Fruit fly (Drosophila melanogaster) whole organism, embryonic: ENCODE results near the gene Desat1.

Experiments
- CG10565 ChIP-seq: fragments of 200-800 bp; sonication (Bioruptor generic); optimal IDR thresholded peaks from 3 replicates; lab custom pipeline; 2016; ENCODE audit warnings: missing biosample characterization, mild to moderate bottlenecking, missing genetic modification characterization
- CG11695 ChIP-seq: fragments of 200-800 bp; sonication (Bioruptor generic); IDR thresholded peaks from 3 replicates; pipeline ENCODE4 v1.3.6; 2022; ENCODE audit warnings: missing biosample characterization, missing genetic modification characterization
- CG11723 ChIP-seq: fragments of 200-800 bp; sonication (Bioruptor generic); optimal IDR thresholded peaks from 2 replicates; lab custom pipeline; 2017; ENCODE audit warnings: missing biosample characterization, mild to moderate bottlenecking, missing genetic modification characterization
- CG12104 ChIP-seq: fragments of 200-800 bp; sonication (Bioruptor generic); optimal IDR thresholded peaks from 3 replicates; lab custom pipeline; 2016; ENCODE audit warnings: missing biosample characterization, missing genetic modification characterization
- CG12219 ChIP-seq: fragments of 200-800 bp; sonication (Bioruptor generic); optimal IDR thresholded peaks from 3 replicates; lab custom pipeline; 2018; ENCODE audit warnings: missing biosample characterization, mild to moderate bottlenecking, missing genetic modification characterization
- CG1233 ChIP-seq: fragments of 200-800 bp; sonication (Bioruptor generic); optimal IDR thresholded peaks from 4 replicates; lab custom pipeline; 2018; ENCODE audit warnings: missing biosample characterization, mild to moderate bottlenecking, missing genetic modification characterization
- CG13296 ChIP-seq: fragments of 200-800 bp; sonication (Bioruptor generic); optimal IDR thresholded peaks from 3 replicates; lab custom pipeline; 2018; ENCODE audit warnings: missing biosample characterization, mild to moderate bottlenecking, missing genetic modification characterization
- CG14441 ChIP-seq: fragments of 200-800 bp; sonication (Bioruptor generic); IDR thresholded peaks from 2 replicates; pipeline ENCODE4 v1.3.6; 2022; ENCODE audit warnings: missing biosample characterization, missing genetic modification characterization
- CG15073 ChIP-seq: fragments of 200-800 bp; sonication (Bioruptor generic); optimal IDR thresholded peaks from 2 replicates; lab custom pipeline; 2016; ENCODE audit warnings: missing biosample characterization, missing genetic modification characterization
- CG16779 ChIP-seq: fragments of 200-800 bp; sonication (Bioruptor generic); IDR thresholded peaks from 2 replicates; pipeline ENCODE4 v1.3.6; 2022; ENCODE audit warnings: missing biosample characterization, missing genetic modification characterization
- CG18619 ChIP-seq: fragments of 200-800 bp; sonication (Bioruptor generic); optimal IDR thresholded peaks from 3 replicates; lab custom pipeline; 2017; ENCODE audit warnings: missing biosample characterization, mild to moderate bottlenecking, missing genetic modification characterization
- CG18764 ChIP-seq: fragments of 200-800 bp; sonication (Bioruptor generic); optimal IDR thresholded peaks from 3 replicates; lab custom pipeline; 2016; ENCODE audit warnings: missing biosample characterization, missing genetic modification characterization
- CG4282 ChIP-seq: fragments of 200-800 bp; sonication (Bioruptor generic); optimal IDR thresholded peaks from 2 replicates; lab custom pipeline; 2016; ENCODE audit warnings: missing biosample characterization, missing genetic modification characterization
- CG6254 ChIP-seq: fragments of 200-800 bp; sonication (Bioruptor generic); optimal IDR thresholded peaks from 3 replicates; lab custom pipeline; 2017; ENCODE audit warnings: mild to moderate bottlenecking, missing biosample characterization, missing genetic modification reagents, missing genetic modification characterization
- CG7839 ChIP-seq: fragments of 200-800 bp; sonication (Bioruptor generic); optimal IDR thresholded peaks from 3 replicates; lab custom pipeline; 2018; ENCODE audit warnings: missing biosample characterization, mild to moderate bottlenecking, missing genetic modification characterization, moderate library complexity
- CG8089 ChIP-seq: fragments of 200-800 bp; sonication (Bioruptor generic); optimal IDR thresholded peaks from 3 replicates; lab custom pipeline; 2016; ENCODE audit warnings: missing biosample characterization, missing genetic modification characterization
- CG8765 ChIP-seq: fragments of 200-800 bp; sonication (Bioruptor generic); IDR thresholded peaks from 2 replicates; pipeline ENCODE4 v1.3.6; 2022; ENCODE audit warnings: missing biosample characterization, missing genetic modification characterization
- CTCF ChIP-seq: fragments of 200-800 bp; sonication (Bioruptor generic); optimal IDR thresholded peaks from 2 replicates; lab custom pipeline; 2017; ENCODE audit warnings: missing biosample characterization, mild to moderate bottlenecking, missing genetic modification characterization, moderate library complexity
- Dek ChIP-seq: fragments of 200-800 bp; sonication (Bioruptor generic); optimal IDR thresholded peaks from 3 replicates; lab custom pipeline; 2019; ENCODE audit warnings: missing biosample characterization, mild to moderate bottlenecking, missing genetic modification characterization, moderate library complexity
- Dfd ChIP-seq, 2 experiments: fragments of >200 bp; optimal IDR thresholded peaks; 2 replicates each; lab custom pipeline; 2017; ENCODE audit warnings: missing biosample characterization in 2 of 2, missing genetic modification characterization in 2 of 2
- Drgx ChIP-seq: fragments of 200-800 bp; sonication (Bioruptor generic); IDR thresholded peaks from 2 replicates; pipeline ENCODE4 v1.3.6; 2022; ENCODE audit warnings: missing biosample characterization, missing genetic modification characterization
- Fer1 ChIP-seq: fragments of 200-800 bp; sonication (Bioruptor generic); optimal IDR thresholded peaks from 2 replicates; lab custom pipeline; 2017; ENCODE audit warnings: missing biosample characterization, mild to moderate bottlenecking, missing genetic modification characterization
- H15 ChIP-seq: fragments of 200-800 bp; sonication (Bioruptor generic); IDR thresholded peaks from 3 replicates; pipeline ENCODE4 v1.3.6; 2022; ENCODE audit warnings: missing biosample characterization, missing genetic modification characterization
- HLHmδ ChIP-seq: fragments of 200-800 bp; sonication (Bioruptor generic); optimal IDR thresholded peaks from 2 replicates; lab custom pipeline; 2018; ENCODE audit warnings: missing biosample characterization, mild to moderate bottlenecking, missing genetic modification characterization, moderate library complexity
- Lpt ChIP-seq: fragments of >200 bp; optimal IDR thresholded peaks from 2 replicates; lab custom pipeline; 2018; ENCODE audit warnings: missing biosample characterization, missing genetic modification characterization
- MESR4 ChIP-seq: fragments of 200-800 bp; sonication (Bioruptor generic); optimal IDR thresholded peaks from 2 replicates; lab custom pipeline; 2018; ENCODE audit warnings: missing biosample characterization, mild to moderate bottlenecking, missing genetic modification characterization, moderate library complexity
- NC2α ChIP-seq: fragments of 200-800 bp; sonication (Bioruptor generic); optimal IDR thresholded peaks from 2 replicates; lab custom pipeline; 2016; ENCODE audit warnings: missing biosample characterization, missing genetic modification characterization
- Neu2 ChIP-seq: fragments of 200-800 bp; sonication (Bioruptor generic); optimal IDR thresholded peaks from 3 replicates; lab custom pipeline; 2016; ENCODE audit warnings: missing biosample characterization, missing genetic modification characterization, borderline replicate concordance
- Ptx1 ChIP-seq: fragments of 200-800 bp; sonication (Bioruptor generic); IDR thresholded peaks from 2 replicates; pipeline ENCODE4 v1.3.6; 2022; ENCODE audit warnings: missing biosample characterization, missing genetic modification characterization
- Sox100B ChIP-seq: fragments of 200-800 bp; sonication (Bioruptor generic); optimal IDR thresholded peaks from 3 replicates; lab custom pipeline; 2018; ENCODE audit warnings: missing biosample characterization, mild to moderate bottlenecking, missing genetic modification characterization
- Sry-β ChIP-seq: fragments of 200-800 bp; sonication (Bioruptor generic); optimal IDR thresholded peaks from 2 replicates; lab custom pipeline; 2018; ENCODE audit warnings: missing biosample characterization, mild to moderate bottlenecking, missing genetic modification characterization, moderate library complexity
- Stat92E ChIP-seq, 3 experiments: fragments of >200 bp in 2 of 3; fragments of 200-800 bp in 1 of 3; sonication (Bioruptor generic) in 1 of 3; optimal IDR thresholded peaks; 2 replicates each; lab custom pipeline; 2017 to 2019; ENCODE audit warnings: missing biosample characterization in 3 of 3, missing genetic modification characterization in 3 of 3, mild to moderate bottlenecking in 1 of 3, moderate library complexity in 1 of 3
- Xbp1 ChIP-seq: fragments of 200-800 bp; sonication (Bioruptor generic); optimal IDR thresholded peaks from 3 replicates; lab custom pipeline; 2016; ENCODE audit warnings: missing biosample characterization, mild to moderate bottlenecking, missing genetic modification characterization
- abd-A ChIP-seq: fragments of 200-800 bp; sonication (Bioruptor generic); optimal IDR thresholded peaks from 3 replicates; lab custom pipeline; 2019; ENCODE audit warnings: missing biosample characterization, mild to moderate bottlenecking, missing genetic modification characterization, moderate library complexity
- cato ChIP-seq: fragments of 200-800 bp; sonication (Bioruptor generic); optimal IDR thresholded peaks from 2 replicates; lab custom pipeline; 2016; ENCODE audit warnings: missing biosample characterization, missing genetic modification characterization, borderline replicate concordance
- dan ChIP-seq: fragments of 200-800 bp; sonication (Bioruptor generic); IDR thresholded peaks from 2 replicates; pipeline ENCODE4 v1.3.6; 2022; ENCODE audit warnings: missing biosample characterization, missing genetic modification characterization
- fd64A ChIP-seq: fragments of 200-800 bp; sonication (Bioruptor generic); optimal IDR thresholded peaks from 3 replicates; lab custom pipeline; 2018; ENCODE audit warnings: missing biosample characterization, mild to moderate bottlenecking, missing genetic modification characterization
- gcm2 ChIP-seq: fragments of 200-800 bp; sonication (Bioruptor generic); optimal IDR thresholded peaks from 2 replicates; lab custom pipeline; 2016; ENCODE audit warnings: missing biosample characterization, missing genetic modification characterization
- hkb ChIP-seq, 2 experiments: fragments of 200-800 bp in 1 of 2; fragments of >200 bp in 1 of 2; sonication (Bioruptor generic) in 1 of 2; IDR thresholded peaks in 1 of 2; optimal IDR thresholded peaks in 1 of 2; 2 replicates each; pipeline versions ENCODE4 v1.3.6 to Lab custom; 2017 to 2022; ENCODE audit warnings: missing biosample characterization in 1 of 2, missing genetic modification characterization in 1 of 2
- ind ChIP-seq: fragments of 200-800 bp; sonication (Bioruptor generic); optimal IDR thresholded peaks from 3 replicates; lab custom pipeline; 2016; ENCODE audit warnings: missing biosample characterization, missing genetic modification characterization
- inv ChIP-seq: fragments of 200-800 bp; sonication (Bioruptor generic); IDR thresholded peaks from 2 replicates; pipeline ENCODE4 v1.3.6; 2022; ENCODE audit warnings: missing biosample characterization, missing genetic modification characterization; ENCODE audit not compliant: partially characterized antibody
- lmd ChIP-seq: fragments of 200-800 bp; sonication (Bioruptor generic); IDR thresholded peaks from 2 replicates; pipeline ENCODE4 v1.3.6; 2022; ENCODE audit warnings: missing biosample characterization, missing genetic modification characterization
- nerfin-1 ChIP-seq: fragments of 200-800 bp; sonication (Bioruptor generic); optimal IDR thresholded peaks from 3 replicates; lab custom pipeline; 2019; ENCODE audit warnings: missing biosample characterization, mild to moderate bottlenecking, missing genetic modification characterization, moderate library complexity
- org-1 ChIP-seq: fragments of 200-800 bp; sonication (Bioruptor generic); optimal IDR thresholded peaks from 2 replicates; lab custom pipeline; 2017; ENCODE audit warnings: missing biosample characterization, missing genetic modification characterization
- otp ChIP-seq: fragments of 200-800 bp; sonication (Bioruptor generic); IDR thresholded peaks from 3 replicates; pipeline ENCODE4, ENCODE4 v1.3.6; 2022; ENCODE audit warnings: missing biosample characterization, missing genetic modification characterization
- peb ChIP-seq: fragments of 200-800 bp; sonication (Bioruptor generic); IDR thresholded peaks from 2 replicates; pipeline ENCODE4 v1.3.6; 2022; ENCODE audit warnings: missing biosample characterization, missing genetic modification characterization
- pho ChIP-seq: fragments of 200-800 bp; sonication (Bioruptor generic); optimal IDR thresholded peaks from 2 replicates; lab custom pipeline; 2016; ENCODE audit warnings: missing biosample characterization, missing genetic modification characterization
- pzg ChIP-seq: fragments of 200-800 bp; sonication (Bioruptor generic); optimal IDR thresholded peaks from 3 replicates; lab custom pipeline; 2018; ENCODE audit warnings: missing biosample characterization, mild to moderate bottlenecking, missing genetic modification characterization, moderate library complexity
- ranshi ChIP-seq: fragments of 200-800 bp; sonication (Bioruptor generic); IDR thresholded peaks from 2 replicates; pipeline ENCODE4 v1.3.6; 2022; ENCODE audit warnings: missing biosample characterization, missing genetic modification characterization
- shn ChIP-seq: fragments of 200-800 bp; sonication (Bioruptor generic); optimal IDR thresholded peaks from 3 replicates; lab custom pipeline; 2016; ENCODE audit warnings: missing biosample characterization, missing genetic modification characterization
- sug ChIP-seq: fragments of 200-800 bp; optimal IDR thresholded peaks from 2 replicates; lab custom pipeline; 2019; ENCODE audit warnings: missing biosample characterization, mild to moderate bottlenecking, missing genetic modification characterization, moderate library complexity
- zfh1 ChIP-seq: fragments of 200-800 bp; sonication (Bioruptor generic); IDR thresholded peaks from 3 replicates; pipeline ENCODE4 v1.3.6; 2022; ENCODE audit warnings: missing biosample characterization, missing genetic modification characterization

Desat1 gene

DNA sequence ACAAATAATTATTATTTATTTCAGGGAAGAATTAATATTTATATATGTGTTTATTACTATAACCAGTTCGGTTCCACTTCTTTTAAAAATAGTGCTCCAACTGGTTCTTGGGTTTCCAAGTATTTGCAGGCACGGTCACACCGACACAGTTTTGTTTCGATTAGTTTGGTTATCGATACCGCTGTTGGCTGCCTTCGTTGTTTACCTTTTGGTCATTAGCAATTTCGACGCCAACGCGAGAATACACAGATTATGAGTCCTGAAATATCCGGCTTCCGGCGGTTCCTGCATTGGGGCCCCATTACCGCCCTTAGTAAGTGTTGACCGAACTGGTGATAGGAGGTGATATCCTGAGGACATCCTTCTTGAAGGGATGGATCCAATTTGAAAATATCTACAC, 31.2 kb upstream of the Desat1 start, which contains the start of gene CG5196 (continued):
- no peak for TF ChIP-seq Neu2 (GFP tag; lab: Kevin White, UChicago)
- peak; percentile 85 for TF ChIP-seq MESR4 (GFP tag; lab: Kevin White, UChicago)
- no peak for TF ChIP-seq CG12104 (GFP tag; lab: Kevin White, UChicago)
- no peak for TF ChIP-seq org-1 (GFP tag; lab: Kevin White, UChicago)
- TF ChIP-seq Lpt (GFP tag; lab: Kevin White, UChicago), result no peak
- TF ChIP-seq HLHmδ (GFP tag; lab: Kevin White, UChicago), result peak; percentile 49
- TF ChIP-seq CG16779 (GFP tag; lab: Robert Waterston, UW), result peak; percentile 45; the same call in 1 of the 2 replicates
- peak; percentile 33 for TF ChIP-seq nerfin-1 (tag; lab: Kevin White, UChicago)
- TF ChIP-seq inv (GFP tag; lab: Robert Waterston, UW), result peak; percentile 51; the same call in 1 of the 2 replicates
- TF ChIP-seq zfh1 (GFP tag; lab: Robert Waterston, UW), result 0 out of 3 replicates have a peak, but pooled peaks have one; percentile 27
- TF ChIP-seq Dek, result peak; percentile 43
- TF ChIP-seq Xbp1, result peak; percentile 12
- TF ChIP-seq otp (GFP tag; lab: Robert Waterston, UW), result no peak
- peak in 1 of 3 experiments; percentile 44 for TF ChIP-seq Stat92E (GFP tag; optimal IDR thresholded peaks at IDR 0.05; lab: Kevin White, UChicago)
- TF ChIP-seq abd-A (tag; lab: Kevin White, UChicago), result no peak
- no peak for TF ChIP-seq fd64A (GFP tag; lab: Kevin White, UChicago)
- no peak for TF ChIP-seq CG6254 (GFP tag; lab: Kevin White, UChicago)
- TF ChIP-seq shn (GFP tag; lab: Kevin White, UChicago), result no peak
- TF ChIP-seq CG8765 (GFP tag; lab: Robert Waterston, UW), result no peak
- peak; percentile 38 for TF ChIP-seq Fer1 (GFP tag; lab: Kevin White, UChicago)
- TF ChIP-seq CG10565 (GFP tag; lab: Kevin White, UChicago), result no peak
- TF ChIP-seq CG8089 (GFP tag; lab: Kevin White, UChicago), result no peak
- TF ChIP-seq CTCF (GFP tag; lab: Kevin White, UChicago), result peak; percentile 8
- TF ChIP-seq ind (GFP tag; lab: Kevin White, UChicago), result no peak
- no peak for TF ChIP-seq lmd (GFP tag; lab: Robert Waterston, UW)
- TF ChIP-seq CG18764, result no peak
- TF ChIP-seq CG7839 (tag; lab: Kevin White, UChicago), result no peak
- TF ChIP-seq CG12219 (GFP tag; lab: Kevin White, UChicago), result no peak
- no peak for TF ChIP-seq ranshi (GFP tag; lab: Robert Waterston, UW)
- no peak for TF ChIP-seq Ptx1 (GFP tag; lab: Robert Waterston, UW)
- no peak for TF ChIP-seq gcm2 (GFP tag; lab: Kevin White, UChicago)
- TF ChIP-seq NC2α, result no peak
- no peak for TF ChIP-seq CG11695 (GFP tag; lab: Robert Waterston, UW)
- TF ChIP-seq CG4282 (GFP tag; lab: Kevin White, UChicago), result no peak
- no peak for TF ChIP-seq CG13296 (GFP tag; lab: Kevin White, UChicago)
- no peak for TF ChIP-seq Sox100B (GFP tag; lab: Kevin White, UChicago)
- TF ChIP-seq Drgx, result no peak
- no peak for TF ChIP-seq Dfd (GFP tag; optimal IDR thresholded peaks at IDR 0.05; lab: Kevin White, UChicago)
- TF ChIP-seq peb (GFP tag; lab: Robert Waterston, UW), result no peak
- no peak for TF ChIP-seq CG14441 (GFP tag; lab: Robert Waterston, UW)
- TF ChIP-seq dan, result no peak
- no peak for TF ChIP-seq CG15073 (GFP tag; lab: Kevin White, UChicago)
- TF ChIP-seq CG18619 (GFP tag; lab: Kevin White, UChicago), result no peak
- TF ChIP-seq CG11723 (GFP tag; lab: Kevin White, UChicago), result no peak
- TF ChIP-seq Sry-β (GFP tag; lab: Kevin White, UChicago), result peak; percentile 34
- peak; percentile 51 for TF ChIP-seq sug (tag; lab: Kevin White, UChicago)
- TF ChIP-seq hkb (optimal IDR thresholded peaks at IDR 0.05; lab: Kevin White, UChicago), result no peak
- no peak for TF ChIP-seq hkb (GFP tag; IDR thresholded peaks at IDR 0.05; lab: Robert Waterston, UW)
- TF ChIP-seq cato (GFP tag; lab: Kevin White, UChicago), result no peak
- TF ChIP-seq pzg, result peak; percentile 86
- no peak for TF ChIP-seq pho
- no peak for TF ChIP-seq H15 (GFP tag; lab: Robert Waterston, UW)
- no peak for TF ChIP-seq CG1233 (GFP tag; lab: Kevin White, UChicago)
